Worm (Caenorhabditis elegans): ENCODE results near the gene srz-78.

- TF ChIP-seq him-1 (tag; optimal IDR thresholded peaks at IDR 0.05), result no peak
- no peak for TF ChIP-seq mel-28 (tag; optimal IDR thresholded peaks at IDR 0.05; ENCODE audit: borderline replicate concordance)
- no peak for TF ChIP-seq F57C9.4 (tag; optimal IDR thresholded peaks at IDR 0.05)
- no peak for TF ChIP-seq snpc-4 (GFP tag; optimal IDR thresholded peaks at IDR 0.05)
- TF ChIP-seq snpc-4 (tag; optimal IDR thresholded peaks at IDR 0.05), result no peak
- no peak for TF ChIP-seq ets-4 (GFP tag; optimal IDR thresholded peaks at IDR 0.05)
- no peak for TF ChIP-seq mcd-1 (GFP tag; IDR thresholded peaks at IDR 0.05)
- no peak for TF ChIP-seq F23B12.7 (tag; optimal IDR thresholded peaks at IDR 0.05; ENCODE audit: insufficient read depth)
- TF ChIP-seq lsl-1 (GFP tag; optimal IDR thresholded peaks at IDR 0.05), result no peak
Observed at ce11 chrIV:3469742-3470141, 21.8 kb upstream of the srz-78 start, which contains the start of gene F58E2.2.

Data from whole organism, young adult.